Fruit fly (Drosophila melanogaster) whole organism, embryonic: ENCODE results near the gene CG32333.

Experiments used
- BEAF-32 ChIP-seq: fragments of 200-800 bp; sonication (Bioruptor generic); optimal IDR thresholded peaks from 3 replicates; lab custom pipeline; 2017; ENCODE audit warnings: missing biosample characterization, missing genetic modification characterization, mild to moderate bottlenecking, moderate library complexity, missing genetic modification reagents
- CG10654 ChIP-seq: fragments of 200-800 bp; sonication (Bioruptor generic); optimal IDR thresholded peaks from 2 replicates; lab custom pipeline; 2016; ENCODE audit warnings: missing biosample characterization, missing genetic modification characterization
- CG11456 ChIP-seq: fragments of 200-800 bp; sonication (Bioruptor generic); IDR thresholded peaks from 3 replicates; pipeline ENCODE4 v1.3.6; 2022; ENCODE audit warnings: missing biosample characterization, missing genetic modification characterization
- CG13424 ChIP-seq: fragments of 200-800 bp; sonication (Bioruptor generic); optimal IDR thresholded peaks from 2 replicates; lab custom pipeline; 2019; ENCODE audit warnings: missing biosample characterization, mild to moderate bottlenecking, missing genetic modification characterization, moderate library complexity
- CG13624 ChIP-seq: fragments of 200-800 bp; sonication (Bioruptor generic); optimal IDR thresholded peaks from 2 replicates; lab custom pipeline; 2016; ENCODE audit warnings: missing biosample characterization, missing genetic modification characterization
- CG14965 ChIP-seq: fragments of 200-800 bp; sonication (Bioruptor generic); optimal IDR thresholded peaks from 2 replicates; lab custom pipeline; 2016; ENCODE audit warnings: missing biosample characterization, missing genetic modification characterization, borderline replicate concordance
- CG1647 ChIP-seq: fragments of 200-800 bp; sonication (Bioruptor generic); optimal IDR thresholded peaks from 3 replicates; lab custom pipeline; 2016; ENCODE audit warnings: missing biosample characterization, missing genetic modification characterization
- CG17829 ChIP-seq: fragments of 200-800 bp; optimal IDR thresholded peaks from 2 replicates; lab custom pipeline; 2019; ENCODE audit warnings: missing biosample characterization, mild to moderate bottlenecking, missing genetic modification characterization, moderate library complexity
- CG17912 ChIP-seq: fragments of 200-800 bp; sonication (Bioruptor generic); optimal IDR thresholded peaks from 2 replicates; lab custom pipeline; 2018; ENCODE audit warnings: missing biosample characterization, mild to moderate bottlenecking, missing genetic modification characterization
- CG34224 ChIP-seq: fragments of 200-800 bp; sonication (Bioruptor generic); IDR thresholded peaks from 3 replicates; pipeline ENCODE4 v1.3.6; 2022; ENCODE audit warnings: missing biosample characterization, missing genetic modification characterization; ENCODE audit not compliant: partially characterized antibody
- CG3847 ChIP-seq: fragments of 200-800 bp; sonication (Bioruptor generic); IDR thresholded peaks from 2 replicates; pipeline ENCODE4 v1.3.6; 2022; ENCODE audit warnings: missing biosample characterization, missing genetic modification characterization
- CG3995 ChIP-seq: fragments of 200-800 bp; sonication (Bioruptor generic); optimal IDR thresholded peaks from 3 replicates; lab custom pipeline; 2016; ENCODE audit warnings: missing biosample characterization, missing genetic modification characterization
- CG4328 ChIP-seq: fragments of 200-800 bp; sonication (Bioruptor generic); optimal IDR thresholded peaks from 3 replicates; lab custom pipeline; 2017; ENCODE audit warnings: missing biosample characterization, missing genetic modification reagents, missing genetic modification characterization
- CG4404 ChIP-seq: fragments of 200-800 bp; sonication (Bioruptor generic); IDR thresholded peaks from 2 replicates; pipeline ENCODE4 v1.3.6; 2022; ENCODE audit warnings: missing biosample characterization, missing genetic modification characterization
- CG4617 ChIP-seq: fragments of 200-800 bp; sonication (Bioruptor generic); optimal IDR thresholded peaks from 3 replicates; lab custom pipeline; 2016; ENCODE audit warnings: missing biosample characterization, missing genetic modification characterization, borderline replicate concordance
- CG5245 ChIP-seq: fragments of 200-800 bp; sonication (Bioruptor generic); optimal IDR thresholded peaks from 3 replicates; lab custom pipeline; 2016; ENCODE audit warnings: missing biosample characterization, missing genetic modification characterization
- CG7372 ChIP-seq: fragments of 200-800 bp; sonication (Bioruptor generic); IDR thresholded peaks from 2 replicates; pipeline ENCODE4 v1.3.6; 2022; ENCODE audit warnings: missing biosample characterization, missing genetic modification characterization
- CG7786 ChIP-seq: fragments of 200-800 bp; sonication (Bioruptor generic); optimal IDR thresholded peaks from 2 replicates; lab custom pipeline; 2016; ENCODE audit warnings: missing biosample characterization, missing genetic modification characterization
- CG9932 ChIP-seq: fragments of 200-800 bp; sonication (Bioruptor generic); IDR thresholded peaks from 2 replicates; pipeline ENCODE4 v1.3.6; 2022; ENCODE audit warnings: missing biosample characterization, missing genetic modification characterization
- CoRest ChIP-seq: fragments of 200-800 bp; sonication (Bioruptor generic); optimal IDR thresholded peaks from 3 replicates; lab custom pipeline; 2018; ENCODE audit warnings: missing biosample characterization, mild to moderate bottlenecking, missing genetic modification characterization, moderate library complexity
- Doc3 ChIP-seq: fragments of 200-800 bp; sonication (Bioruptor generic); IDR thresholded peaks from 3 replicates; pipeline ENCODE4 v1.3.6; 2022; ENCODE audit warnings: missing biosample characterization, missing genetic modification characterization; ENCODE audit not compliant: partially characterized antibody
- Hmr ChIP-seq: fragments of 200-800 bp; sonication (Bioruptor generic); optimal IDR thresholded peaks from 3 replicates; lab custom pipeline; 2017; ENCODE audit warnings: mild to moderate bottlenecking, missing biosample characterization, missing genetic modification reagents, missing genetic modification characterization
- Hr3 ChIP-seq: fragments of 200-800 bp; sonication (Bioruptor generic); optimal IDR thresholded peaks from 3 replicates; lab custom pipeline; 2016; ENCODE audit warnings: missing biosample characterization, missing genetic modification characterization
- NC2α ChIP-seq: fragments of 200-800 bp; sonication (Bioruptor generic); optimal IDR thresholded peaks from 2 replicates; lab custom pipeline; 2016; ENCODE audit warnings: missing biosample characterization, missing genetic modification characterization
- NC2β ChIP-seq: fragments of 200-800 bp; sonication (Bioruptor generic); optimal IDR thresholded peaks from 2 replicates; lab custom pipeline; 2016; ENCODE audit warnings: missing biosample characterization, missing genetic modification characterization
- Nf-YC ChIP-seq: fragments of 200-800 bp; optimal IDR thresholded peaks from 3 replicates; lab custom pipeline; 2019; ENCODE audit warnings: missing biosample characterization, mild to moderate bottlenecking, missing genetic modification characterization, moderate library complexity
- Oli ChIP-seq: fragments of 200-800 bp; sonication (Bioruptor generic); optimal IDR thresholded peaks from 2 replicates; lab custom pipeline; 2018; ENCODE audit warnings: missing biosample characterization, mild to moderate bottlenecking, missing genetic modification characterization, moderate library complexity
- Optix ChIP-seq: fragments of 200-800 bp; sonication (Bioruptor generic); IDR thresholded peaks from 3 replicates; pipeline ENCODE4 v1.3.6; 2022; ENCODE audit warnings: missing biosample characterization, missing genetic modification characterization
- Pdp1 ChIP-seq, 2 experiments: fragments of 200-800 bp; sonication (Bioruptor generic); optimal IDR thresholded peaks; 3 replicates each; lab custom pipeline; 2016; ENCODE audit warnings: missing biosample characterization in 2 of 2, missing genetic modification characterization in 2 of 2, mild to moderate bottlenecking in 1 of 2, moderate library complexity in 1 of 2
- Sin3A ChIP-seq: fragments of >200 bp; optimal IDR thresholded peaks from 2 replicates; lab custom pipeline; 2018
- Usf ChIP-seq: fragments of 200-800 bp; sonication (Bioruptor generic); optimal IDR thresholded peaks from 2 replicates; lab custom pipeline; 2017; ENCODE audit warnings: missing genotype, missing biosample characterization, missing genetic modification characterization
- chif ChIP-seq, 2 experiments: fragments of 200-800 bp; sonication (Bioruptor generic); optimal IDR thresholded peaks; 3 replicates each; lab custom pipeline; 2016; ENCODE audit warnings: missing biosample characterization in 2 of 2, missing genetic modification characterization in 2 of 2
- crp ChIP-seq, 2 experiments: fragments of 200-800 bp; sonication (Bioruptor generic); optimal IDR thresholded peaks; 2 replicates in 1 of 2; 3 replicates in 1 of 2; lab custom pipeline; 2017; ENCODE audit warnings: missing biosample characterization in 2 of 2, missing genetic modification characterization in 2 of 2, mild to moderate bottlenecking in 1 of 2, moderate library complexity in 1 of 2
- dan ChIP-seq: fragments of 200-800 bp; sonication (Bioruptor generic); IDR thresholded peaks from 2 replicates; pipeline ENCODE4 v1.3.6; 2022; ENCODE audit warnings: missing biosample characterization, missing genetic modification characterization
- dpn ChIP-seq, 2 experiments: fragments of 200-800 bp; sonication (Bioruptor generic); optimal IDR thresholded peaks; 3 replicates each; lab custom pipeline; 2016; ENCODE audit warnings: missing biosample characterization in 2 of 2, missing genetic modification characterization in 2 of 2
- her ChIP-seq: fragments of 200-800 bp; sonication (Bioruptor generic); optimal IDR thresholded peaks from 2 replicates; lab custom pipeline; 2016; ENCODE audit warnings: missing biosample characterization, missing genetic modification characterization
- insv ChIP-seq, 2 experiments: fragments of 200-800 bp; sonication (Bioruptor generic); optimal IDR thresholded peaks; 3 replicates each; lab custom pipeline; 2016 to 2018; ENCODE audit warnings: missing biosample characterization in 2 of 2, missing genetic modification characterization in 2 of 2
- lilli ChIP-seq: fragments of 200-800 bp; sonication (Bioruptor generic); optimal IDR thresholded peaks from 3 replicates; lab custom pipeline; 2016; ENCODE audit warnings: missing biosample characterization, missing genetic modification characterization
- nmo ChIP-seq: fragments of 200-800 bp; sonication (Bioruptor generic); optimal IDR thresholded peaks from 2 replicates; lab custom pipeline; 2018; ENCODE audit warnings: missing biosample characterization, mild to moderate bottlenecking, missing genetic modification characterization, moderate library complexity
- pan ChIP-seq, 4 experiments: fragments of >200 bp in 3 of 4; fragments of 200-800 bp in 1 of 4; sonication (Bioruptor generic) in 1 of 4; optimal IDR thresholded peaks in 3 of 4; IDR thresholded peaks in 1 of 4; 2 replicates each; pipeline versions ENCODE4 v1.3.6 to Lab custom; 2017 to 2022; ENCODE audit warnings: missing biosample characterization in 2 of 4, missing genetic modification characterization in 2 of 4, mixed read lengths in 1 of 4
- ro ChIP-seq: fragments of 200-800 bp; sonication (Bioruptor generic); IDR thresholded peaks from 2 replicates; pipeline ENCODE4 v1.3.6; 2022; ENCODE audit warnings: missing biosample characterization, missing genetic modification characterization
- sisA ChIP-seq: fragments of 200-800 bp; sonication (Bioruptor generic); IDR thresholded peaks from 2 replicates; pipeline ENCODE4 v1.3.6; 2022; ENCODE audit warnings: missing biosample characterization, missing genetic modification characterization
- so ChIP-seq: fragments of 200-800 bp; sonication (Bioruptor generic); IDR thresholded peaks from 3 replicates; pipeline ENCODE4 v1.3.6; 2022; ENCODE audit warnings: missing biosample characterization, missing genetic modification characterization
- stwl ChIP-seq: fragments of 200-800 bp; sonication (Bioruptor generic); optimal IDR thresholded peaks from 3 replicates; lab custom pipeline; 2018; ENCODE audit warnings: missing biosample characterization, mild to moderate bottlenecking, missing genetic modification characterization, moderate library complexity
- sug ChIP-seq: fragments of 200-800 bp; optimal IDR thresholded peaks from 2 replicates; lab custom pipeline; 2019; ENCODE audit warnings: missing biosample characterization, mild to moderate bottlenecking, missing genetic modification characterization, moderate library complexity
- ttk ChIP-seq: fragments of 200-800 bp; sonication (Bioruptor generic); IDR thresholded peaks from 2 replicates; pipeline ENCODE4 v2.1.2; 2022; ENCODE audit warnings: missing biosample characterization, missing genetic modification characterization
- unc-4 ChIP-seq: fragments of 200-800 bp; sonication (Bioruptor generic); IDR thresholded peaks from 2 replicates; pipeline ENCODE4 v1.3.6; 2022; ENCODE audit warnings: missing biosample characterization, missing genetic modification characterization; ENCODE audit not compliant: partially characterized antibody
- unpg ChIP-seq: fragments of 200-800 bp; sonication (Bioruptor generic); optimal IDR thresholded peaks from 3 replicates; lab custom pipeline; 2018; ENCODE audit warnings: missing biosample characterization, mild to moderate bottlenecking, missing genetic modification characterization, moderate library complexity
- vnd ChIP-seq: fragments of 200-800 bp; sonication (Bioruptor generic); IDR thresholded peaks from 3 replicates; pipeline ENCODE4 v1.3.6; 2022; ENCODE audit warnings: missing biosample characterization, missing genetic modification characterization; ENCODE audit not compliant: partially characterized antibody
- vvl ChIP-seq: fragments of 200-800 bp; sonication (Bioruptor generic); IDR thresholded peaks from 2 replicates; pipeline ENCODE4 v1.3.6; 2022; ENCODE audit warnings: missing biosample characterization, missing genetic modification characterization

CG32333 gene

dm6 chr3L:1295693-1296092, 19.9 kb downstream of the CG32333 start, which contains the start of gene Rabex-5 (continued):
- TF ChIP-seq Sin3A (lab: Kevin White, UChicago): peak; percentile 36
- TF ChIP-seq CG9932 (GFP tag; lab: Robert Waterston, UW): peak; percentile 70
- TF ChIP-seq NC2α: peak; percentile 8
- TF ChIP-seq nmo (GFP tag; lab: Kevin White, UChicago): peak; percentile 58
- TF ChIP-seq stwl (tag; lab: Kevin White, UChicago): peak; percentile 87
- TF ChIP-seq CG4328 (GFP tag; lab: Kevin White, UChicago): no peak
- TF ChIP-seq vvl (GFP tag; lab: Robert Waterston, UW): peak; percentile 65; the same call in 1 of the 2 replicates
- no peak for TF ChIP-seq Usf (GFP tag; lab: Kevin White, UChicago)
- TF ChIP-seq Pdp1 (GFP tag; optimal IDR thresholded peaks at IDR 0.05; lab: Kevin White, UChicago): peak in 1 of 2 experiments; percentile 24
- TF ChIP-seq CG17829 (tag; lab: Kevin White, UChicago): peak; percentile 48
- TF ChIP-seq CG13424 (tag; lab: Kevin White, UChicago): peak; percentile 37
- peak; percentile 65 for TF ChIP-seq her
- TF ChIP-seq CoRest (tag; lab: Kevin White, UChicago): peak; percentile 94
- TF ChIP-seq dpn (GFP tag; optimal IDR thresholded peaks at IDR 0.05; lab: Kevin White, UChicago): peak; percentile 26 to 37
- TF ChIP-seq CG3995 (GFP tag; lab: Kevin White, UChicago): peak; percentile 61
- TF ChIP-seq unc-4 (GFP tag; lab: Robert Waterston, UW): peak; percentile 85
- peak; percentile 50 for TF ChIP-seq NC2β
- TF ChIP-seq CG10654 (GFP tag; lab: Kevin White, UChicago): peak; percentile 31
- TF ChIP-seq insv (GFP tag; optimal IDR thresholded peaks at IDR 0.05; lab: Kevin White, UChicago): no peak
- TF ChIP-seq CG7372: 0 out of 2 replicates have a peak, but pooled peaks have one; percentile 13
- peak in 1 of 2 experiments; percentile 29 for TF ChIP-seq chif (GFP tag; optimal IDR thresholded peaks at IDR 0.05; lab: Kevin White, UChicago)
- peak; percentile 55; the same call in 1 of the 3 replicates for TF ChIP-seq CG11456 (GFP tag; lab: Robert Waterston, UW)
- TF ChIP-seq CG4617 (GFP tag; lab: Kevin White, UChicago): peak; percentile 85
- TF ChIP-seq so (GFP tag; lab: Robert Waterston, UW): no peak
- no peak for TF ChIP-seq ro (GFP tag; lab: Robert Waterston, UW)
- TF ChIP-seq CG5245 (GFP tag; lab: Kevin White, UChicago): no peak
- peak; percentile 22 for TF ChIP-seq Hr3 (GFP tag; lab: Kevin White, UChicago)
- TF ChIP-seq lilli: peak; percentile 60
- TF ChIP-seq ttk (GFP tag; lab: Robert Waterston, UW): no peak
- no peak for TF ChIP-seq sug (tag; lab: Kevin White, UChicago)
- TF ChIP-seq CG4404 (GFP tag; lab: Robert Waterston, UW): no peak
- no peak for TF ChIP-seq crp (GFP tag; optimal IDR thresholded peaks at IDR 0.05; lab: Kevin White, UChicago)
- no peak for TF ChIP-seq Oli
- TF ChIP-seq BEAF-32: peak; percentile 89
- TF ChIP-seq CG17912 (GFP tag; lab: Kevin White, UChicago): peak; percentile 39
- no peak for TF ChIP-seq Nf-YC
- TF ChIP-seq CG1647 (GFP tag; lab: Kevin White, UChicago): no peak
- TF ChIP-seq Hmr (GFP tag; lab: Kevin White, UChicago): peak; percentile 69
- no peak for TF ChIP-seq CG14965 (GFP tag; lab: Kevin White, UChicago)
- TF ChIP-seq unpg (GFP tag; lab: Kevin White, UChicago): peak; percentile 6
- 0 out of 2 replicates have a peak, but pooled peaks have one; percentile 13 for TF ChIP-seq sisA (GFP tag; lab: Robert Waterston, UW)
- TF ChIP-seq CG13624 (GFP tag; lab: Kevin White, UChicago): peak; percentile 43
- TF ChIP-seq CG3847 (GFP tag; lab: Robert Waterston, UW): peak; percentile 65
- peak; percentile 78 for TF ChIP-seq CG34224 (GFP tag; lab: Robert Waterston, UW)
- no peak for TF ChIP-seq dan
- no peak for TF ChIP-seq pan (optimal IDR thresholded peaks at IDR 0.05; lab: Kevin White, UChicago)
- peak in 1 of 2 experiments; percentile 37 for TF ChIP-seq pan (GFP tag; optimal IDR thresholded peaks at IDR 0.05 in 1 of 2, IDR thresholded peaks at IDR 0.05 in 1 of 2)
- peak; percentile 36 for TF ChIP-seq CG7786 (GFP tag; lab: Kevin White, UChicago)
- no peak for TF ChIP-seq Optix (GFP tag; lab: Robert Waterston, UW)
- peak; percentile 67 for TF ChIP-seq Doc3
- TF ChIP-seq vnd (GFP tag; lab: Robert Waterston, UW): peak; percentile 73
